Worm (Caenorhabditis elegans) whole organism, L3 larva: ENCODE results near the gene ttr-49.

Experiments
- R02D3.7 ChIP-seq: fragments of 150-350 bp; optimal IDR thresholded peaks from 2 replicates; lab custom pipeline; 2014; ENCODE audit warnings: missing biosample characterization, missing genetic modification characterization
- ZK546.5 ChIP-seq: sonication (generic microtip); optimal IDR thresholded peaks from 2 replicates; lab custom pipeline; 2017; ENCODE audit warnings: missing biosample characterization, missing genetic modification characterization
- aly-2 ChIP-seq: fragments of 150-350 bp; optimal IDR thresholded peaks from 2 replicates; lab custom pipeline; 2014; ENCODE audit warnings: missing biosample characterization, missing genetic modification characterization
- ama-1 ChIP-seq: fragments of 150-350 bp; optimal IDR thresholded peaks from 2 replicates; lab custom pipeline; 2018
- ceh-16 ChIP-seq: sonication (generic microtip); optimal IDR thresholded peaks from 2 replicates; lab custom pipeline; 2017; ENCODE audit warnings: missing biosample characterization, missing genetic modification characterization
- ceh-28 ChIP-seq: fragments of 150-350 bp; optimal IDR thresholded peaks from 2 replicates; lab custom pipeline; 2014; ENCODE audit warnings: missing biosample characterization, missing genetic modification reagents, missing genetic modification characterization
- ceh-82 ChIP-seq: fragments of 150-350 bp; optimal IDR thresholded peaks from 2 replicates; lab custom pipeline; 2014; ENCODE audit warnings: missing biosample characterization, missing genetic modification characterization
- ceh-9 ChIP-seq: sonication (generic microtip); optimal IDR thresholded peaks from 2 replicates; lab custom pipeline; 2018; ENCODE audit warnings: missing biosample characterization, missing genetic modification characterization
- daf-12 ChIP-seq: fragments of 150-350 bp; optimal IDR thresholded peaks from 2 replicates; lab custom pipeline; 2014; ENCODE audit warnings: missing biosample characterization, missing genetic modification reagents, missing genetic modification characterization
- egl-27 ChIP-seq: sonication (generic microtip); optimal IDR thresholded peaks from 4 replicates; lab custom pipeline; 2017; ENCODE audit warnings: missing biosample characterization, missing genetic modification reagents, missing genetic modification characterization
- egl-5 ChIP-seq: fragments of 150-350 bp; optimal IDR thresholded peaks from 2 replicates; lab custom pipeline; 2017; ENCODE audit warnings: missing biosample characterization, missing genetic modification reagents, missing genetic modification characterization, inconsistent platforms
- elt-1 ChIP-seq: fragments of 150-350 bp; optimal IDR thresholded peaks from 2 replicates; lab custom pipeline; 2014; ENCODE audit warnings: missing biosample characterization, missing genetic modification characterization
- elt-2 ChIP-seq: sonication (generic microtip); optimal IDR thresholded peaks from 2 replicates; lab custom pipeline; 2016; ENCODE audit warnings: missing genetic modification reagents, mild to moderate bottlenecking, missing genetic modification characterization, missing compliant biosample characterization
- elt-3 ChIP-seq, 3 experiments: fragments of 150-350 bp in 1 of 3; sonication (generic microtip) in 2 of 3; optimal IDR thresholded peaks; 2 replicates in 2 of 3; 4 replicates in 1 of 3; lab custom pipeline; 2014 to 2017; ENCODE audit warnings: missing biosample characterization in 3 of 3, missing genetic modification characterization in 3 of 3
- eor-1 ChIP-seq, 2 experiments: fragments of 150-350 bp; optimal IDR thresholded peaks; 2 replicates each; lab custom pipeline; 2014 to 2018; ENCODE audit warnings: missing biosample characterization in 2 of 2, missing genetic modification characterization in 2 of 2
- fkh-10 ChIP-seq: sonication (generic microtip); optimal IDR thresholded peaks from 2 replicates; lab custom pipeline; 2017; ENCODE audit warnings: missing biosample characterization, missing genetic modification reagents, missing genetic modification characterization
- fkh-2 ChIP-seq: fragments of 150-350 bp; optimal IDR thresholded peaks from 2 replicates; lab custom pipeline; 2014; ENCODE audit warnings: missing biosample characterization, missing genetic modification reagents, missing genetic modification characterization
- fos-1 ChIP-seq: fragments of 150-350 bp; optimal IDR thresholded peaks from 2 replicates; lab custom pipeline; 2014; ENCODE audit warnings: missing biosample characterization, missing genetic modification characterization
- hmg-11 ChIP-seq: sonication (generic microtip); optimal IDR thresholded peaks from 2 replicates; lab custom pipeline; 2016; ENCODE audit warnings: missing genetic modification characterization, missing compliant biosample characterization
- jun-1 ChIP-seq: fragments of 150-350 bp; optimal IDR thresholded peaks from 2 replicates; lab custom pipeline; 2014; ENCODE audit warnings: missing biosample characterization, missing genetic modification reagents, missing genetic modification characterization
- lin-15B ChIP-seq: fragments of 150-350 bp; optimal IDR thresholded peaks from 2 replicates; lab custom pipeline; 2014; ENCODE audit warnings: missing biosample characterization, missing genetic modification characterization
- lin-39 ChIP-seq: fragments of 150-350 bp; optimal IDR thresholded peaks from 2 replicates; lab custom pipeline; 2018; ENCODE audit warnings: missing biosample characterization, missing genetic modification reagents, missing genetic modification characterization
- lsy-12 ChIP-seq: sonication (generic microtip); optimal IDR thresholded peaks from 2 replicates; lab custom pipeline; 2016; ENCODE audit warnings: mild to moderate bottlenecking, missing genetic modification characterization, missing compliant biosample characterization
- mdl-1 ChIP-seq: fragments of 150-350 bp; optimal IDR thresholded peaks from 2 replicates; lab custom pipeline; 2014; ENCODE audit warnings: missing biosample characterization, missing genetic modification characterization
- mml-1 ChIP-seq: fragments of 150-350 bp; sonication (generic microtip); optimal IDR thresholded peaks from 3 replicates; lab custom pipeline; 2014; ENCODE audit warnings: missing biosample characterization, missing genetic modification characterization
- nfya-1 ChIP-seq: sonication (generic microtip); optimal IDR thresholded peaks from 2 replicates; lab custom pipeline; 2017; ENCODE audit warnings: missing genetic modification characterization, mild to moderate bottlenecking, missing compliant biosample characterization, antibody characterized with exemption, moderate library complexity; ENCODE audit not compliant: insufficient read depth
- nhr-11 ChIP-seq: fragments of 150-350 bp; optimal IDR thresholded peaks from 2 replicates; lab custom pipeline; 2014; ENCODE audit warnings: missing biosample characterization, missing genetic modification characterization
- nhr-12 ChIP-seq: fragments of 150-350 bp; optimal IDR thresholded peaks from 2 replicates; lab custom pipeline; 2014; ENCODE audit warnings: missing biosample characterization, missing genetic modification characterization
- nhr-23 ChIP-seq: fragments of 150-350 bp; optimal IDR thresholded peaks from 2 replicates; lab custom pipeline; 2014; ENCODE audit warnings: missing biosample characterization, missing genetic modification reagents, missing genetic modification characterization
- nhr-237 ChIP-seq: fragments of 150-350 bp; optimal IDR thresholded peaks from 2 replicates; lab custom pipeline; 2014; ENCODE audit warnings: missing biosample characterization, missing genetic modification characterization
- nhr-25 ChIP-seq: sonication (generic microtip); optimal IDR thresholded peaks from 2 replicates; lab custom pipeline; 2017; ENCODE audit warnings: missing biosample characterization, missing genetic modification characterization
- nhr-28 ChIP-seq: fragments of 150-350 bp; optimal IDR thresholded peaks from 2 replicates; lab custom pipeline; 2014; ENCODE audit warnings: missing biosample characterization, missing genetic modification characterization
- nhr-43 ChIP-seq: sonication (generic microtip); optimal IDR thresholded peaks from 2 replicates; lab custom pipeline; 2016; ENCODE audit warnings: mild to moderate bottlenecking, missing genetic modification characterization, missing compliant biosample characterization; ENCODE audit not compliant: poor library complexity, severe bottlenecking
- nhr-67 ChIP-seq: fragments of 150-350 bp; optimal IDR thresholded peaks from 2 replicates; lab custom pipeline; 2014; ENCODE audit warnings: missing biosample characterization, missing genetic modification characterization
- nhr-76 ChIP-seq: fragments of 150-350 bp; sonication (generic microtip); optimal IDR thresholded peaks from 5 replicates; lab custom pipeline; 2014; ENCODE audit warnings: missing biosample characterization, missing genetic modification characterization
- nhr-77 ChIP-seq: fragments of 150-350 bp; optimal IDR thresholded peaks from 2 replicates; lab custom pipeline; 2014; ENCODE audit warnings: missing biosample characterization, missing genetic modification characterization
- pha-4 ChIP-seq: fragments of 150-350 bp; optimal IDR thresholded peaks from 2 replicates; lab custom pipeline; 2014; ENCODE audit warnings: missing biosample characterization, missing genetic modification reagents, missing genetic modification characterization
- pqm-1 ChIP-seq: fragments of 150-350 bp; optimal IDR thresholded peaks from 2 replicates; lab custom pipeline; 2017; ENCODE audit warnings: missing biosample characterization, missing genetic modification characterization, inconsistent platforms
- sea-2 ChIP-seq: fragments of 150-350 bp; sonication (generic microtip); optimal IDR thresholded peaks from 4 replicates; lab custom pipeline; 2014; ENCODE audit warnings: missing biosample characterization, missing genetic modification reagents, missing genetic modification characterization
- skn-1 ChIP-seq: fragments of 150-350 bp; optimal IDR thresholded peaks from 2 replicates; lab custom pipeline; 2014; ENCODE audit warnings: missing biosample characterization, missing genetic modification characterization
- snpc-4 ChIP-seq: fragments of 150-350 bp; optimal IDR thresholded peaks from 2 replicates; lab custom pipeline; 2014; ENCODE audit warnings: missing biosample characterization, missing genetic modification characterization
- tbx-2 ChIP-seq: sonication (generic microtip); optimal IDR thresholded peaks from 2 replicates; lab custom pipeline; 2016; ENCODE audit warnings: mild to moderate bottlenecking, missing genetic modification characterization, missing compliant biosample characterization
- unc-39 ChIP-seq: sonication (generic microtip); optimal IDR thresholded peaks from 4 replicates; lab custom pipeline; 2017; ENCODE audit warnings: missing biosample characterization, missing genetic modification characterization
- unc-62 ChIP-seq: fragments of 150-350 bp; sonication (generic microtip); optimal IDR thresholded peaks from 4 replicates; lab custom pipeline; 2014; ENCODE audit warnings: missing biosample characterization, missing genetic modification reagents, missing genetic modification characterization
- zag-1 ChIP-seq: fragments of 150-350 bp; optimal IDR thresholded peaks from 2 replicates; lab custom pipeline; 2014; ENCODE audit warnings: missing biosample characterization, missing genetic modification characterization
- ztf-11 ChIP-seq: fragments of 150-350 bp; optimal IDR thresholded peaks from 2 replicates; lab custom pipeline; 2014; ENCODE audit warnings: missing biosample characterization, missing genetic modification characterization
- ztf-4 ChIP-seq: fragments of 150-350 bp; optimal IDR thresholded peaks from 2 replicates; lab custom pipeline; 2014; ENCODE audit warnings: missing biosample characterization, missing genetic modification characterization

Gene ttr-49

ce11 chrV:9343629-9344624 lies 12.4 kb downstream of the ttr-49 start, which contains the start of gene tos-1:
TSS of gene tos-1 (minus strand) at chrV:9344203.
- TF ChIP-seq aly-2 (tag; lab: Kevin White, UChicago) (no peak), daf-12 (peak; percentile 60), fkh-2 (tag; lab: Kevin White, UChicago) (no peak), nhr-76 (tag; lab: Kevin White, UChicago) (peak; percentile 76), tbx-2 (tag; lab: Kevin White, UChicago) (peak; percentile 94), ceh-28 (peak; percentile 95), sea-2 (GFP tag; lab: Kevin White, UChicago) (peak; percentile 90), nhr-12 (tag; lab: Kevin White, UChicago) (no peak), egl-5 (tag; lab: Kevin White, UChicago) (peak; percentile 96), eor-1 (tag; optimal IDR thresholded peaks at IDR 0.05; lab: Kevin White, UChicago) (peak; percentile 90 to 100), snpc-4 (peak; percentile 53), lin-39 (tag; lab: Kevin White, UChicago) (peak; percentile 90), ama-1 (lab: Kevin White, UChicago) (peak; percentile 100), pha-4 (tag; lab: Kevin White, UChicago) (peak; percentile 98), mml-1 (tag; lab: Kevin White, UChicago) (peak; percentile 12), skn-1 (tag; lab: Kevin White, UChicago) (peak; percentile 93), fos-1 (tag; lab: Kevin White, UChicago) (peak; percentile 92), elt-2 (peak; percentile 93), lsy-12 (tag; lab: Kevin White, UChicago) (peak; percentile 99), nhr-43 (tag; lab: Kevin White, UChicago) (peak; percentile 93), fkh-10 (GFP tag; lab: Kevin White, UChicago) (peak; percentile 96), nhr-11 (tag; lab: Kevin White, UChicago) (peak; percentile 97), elt-1 (peak; percentile 43), ZK546.5 (peak; percentile 47), ceh-9 (no peak), unc-62 (GFP tag; lab: Kevin White, UChicago) (peak; percentile 73), zag-1 (tag; lab: Kevin White, UChicago) (peak; percentile 64), nhr-67 (tag; lab: Kevin White, UChicago) (no peak), nhr-77 (tag; lab: Kevin White, UChicago) (peak; percentile 62), jun-1 (tag; lab: Kevin White, UChicago) (peak; percentile 98), nhr-28 (tag; lab: Kevin White, UChicago) (peak; percentile 73), nfya-1 (tag; lab: Kevin White, UChicago) (peak; percentile 90), elt-3 (tag; optimal IDR thresholded peaks at IDR 0.05; lab: Kevin White, UChicago) (peak; percentile 22 to 95 (median 91)), ceh-82 (tag; lab: Kevin White, UChicago) (peak; percentile 91), pqm-1 (tag; lab: Kevin White, UChicago) (peak; percentile 76), mdl-1 (tag; lab: Kevin White, UChicago) (peak; percentile 97), ztf-4 (tag; lab: Kevin White, UChicago) (peak; percentile 86), egl-27 (peak; percentile 75), hmg-11 (peak; percentile 75), ztf-11 (tag; lab: Kevin White, UChicago) (peak; percentile 7), lin-15B (tag; lab: Kevin White, UChicago) (peak; percentile 86), ceh-16 (no peak), R02D3.7 (tag; lab: Kevin White, UChicago) (peak; percentile 93), nhr-237 (tag; lab: Kevin White, UChicago) (no peak), unc-39 (tag; lab: Kevin White, UChicago) (no peak), nhr-23 (tag; lab: Kevin White, UChicago) (peak; percentile 97), nhr-25 (peak; percentile 99)
